Worm (Caenorhabditis elegans) whole organism, L3 larva: Measurements from ENCODE around the gene Y76B12C.6.

Experiments
- ama-1 ChIP-seq: fragments of 150-350 bp; optimal IDR thresholded peaks from 2 replicates; lab custom pipeline; 2018
- nhr-77 ChIP-seq: fragments of 150-350 bp; optimal IDR thresholded peaks from 2 replicates; lab custom pipeline; 2014; ENCODE audit warnings: missing biosample characterization, missing genetic modification characterization
- skn-1 ChIP-seq: fragments of 150-350 bp; optimal IDR thresholded peaks from 2 replicates; lab custom pipeline; 2014; ENCODE audit warnings: missing biosample characterization, missing genetic modification characterization
- unc-62 ChIP-seq: fragments of 150-350 bp; sonication (generic microtip); optimal IDR thresholded peaks from 4 replicates; lab custom pipeline; 2014; ENCODE audit warnings: missing biosample characterization, missing genetic modification reagents, missing genetic modification characterization

ce11 chrIV:1980961-1981446, at the start of gene Y76B12C.6:
- TF ChIP-seq unc-62 (GFP tag; lab: Kevin White, UChicago) (no peak), nhr-77 (tag; lab: Kevin White, UChicago) (no peak), ama-1 (no peak), skn-1 (tag; lab: Kevin White, UChicago) (no peak)
